Worm (Caenorhabditis elegans) whole organism, L4 larva: Measurements from ENCODE around the gene Y39A1A.3.

ENCODE experiments used
- F49E8.2 ChIP-seq: sonication (generic microtip); optimal IDR thresholded peaks from 2 replicates; lab custom pipeline; 2016; ENCODE audit warnings: missing compliant biosample characterization, mild to moderate bottlenecking, missing genetic modification characterization, borderline replicate concordance
- Y48G9A.11 ChIP-seq: fragments of 200-800 bp; sonication (Bioruptor generic); IDR thresholded peaks from 2 replicates; pipeline ENCODE4 v1.3.6; 2022; ENCODE audit warnings: missing genetic modification reagents, missing genetic modification characterization, missing compliant biosample characterization
- Y75B8A.6 ChIP-seq: fragments of 200-800 bp; sonication (Bioruptor generic); IDR thresholded peaks from 2 replicates; pipeline ENCODE4 v1.3.6; 2022; ENCODE audit warnings: missing genetic modification reagents, missing genetic modification characterization, missing compliant biosample characterization
- ZK337.2 ChIP-seq: fragments of 200-800 bp; sonication (Bioruptor generic); IDR thresholded peaks from 2 replicates; pipeline ENCODE4 v1.3.6; 2022; ENCODE audit warnings: missing genetic modification reagents, missing genetic modification characterization, missing compliant biosample characterization
- aha-1 ChIP-seq: fragments of 150-350 bp; peaks from one replicate; lab custom pipeline; 2014; ENCODE audit warnings: missing biosample characterization, missing genetic modification characterization
- ceh-28 ChIP-seq: fragments of 150-350 bp; optimal IDR thresholded peaks from 2 replicates; lab custom pipeline; 2014; ENCODE audit warnings: missing biosample characterization, missing genetic modification reagents, missing genetic modification characterization
- ceh-44 ChIP-seq: fragments of 200-800 bp; sonication (Bioruptor generic); IDR thresholded peaks from 2 replicates; pipeline ENCODE4 v1.3.6; 2022; ENCODE audit warnings: missing genetic modification reagents, missing genetic modification characterization, missing compliant biosample characterization
- ceh-62 ChIP-seq: sonication (generic microtip); optimal IDR thresholded peaks from 2 replicates; lab custom pipeline; 2017; ENCODE audit warnings: missing biosample characterization, missing genetic modification characterization
- ctbp-1 ChIP-seq: fragments of 200-800 bp; sonication (Bioruptor generic); IDR thresholded peaks from 2 replicates; pipeline ENCODE4 v1.3.6; 2022; ENCODE audit warnings: missing genetic modification reagents, missing genetic modification characterization, missing compliant biosample characterization
- daf-8 ChIP-seq: fragments of 200-800 bp; sonication (Bioruptor generic); IDR thresholded peaks from 2 replicates; pipeline ENCODE4 v1.3.6; 2022; ENCODE audit warnings: missing genetic modification characterization, missing compliant biosample characterization
- dpl-1 ChIP-seq: fragments of 150-350 bp; optimal IDR thresholded peaks from 2 replicates; lab custom pipeline; 2014; ENCODE audit warnings: missing biosample characterization, missing genetic modification reagents, missing genetic modification characterization
- dve-1 ChIP-seq: sonication (generic microtip); optimal IDR thresholded peaks from 2 replicates; lab custom pipeline; 2017; ENCODE audit warnings: antibody characterized with exemption, mild to moderate bottlenecking, missing genetic modification characterization, missing compliant biosample characterization; ENCODE audit not compliant: insufficient read depth
- fos-1 ChIP-seq: fragments of 150-350 bp; optimal IDR thresholded peaks from 2 replicates; lab custom pipeline; 2014; ENCODE audit warnings: missing biosample characterization, missing genetic modification characterization
- gei-8 ChIP-seq: fragments of 200-800 bp; sonication (Bioruptor generic); optimal IDR thresholded peaks from 2 replicates; lab custom pipeline; 2018; ENCODE audit warnings: mild to moderate bottlenecking, missing genetic modification characterization, missing compliant biosample characterization
- hlh-30 ChIP-seq: sonication (generic microtip); optimal IDR thresholded peaks from 2 replicates; lab custom pipeline; 2017; ENCODE audit warnings: antibody characterized with exemption, mild to moderate bottlenecking, missing genetic modification characterization, missing compliant biosample characterization; ENCODE audit not compliant: insufficient read depth
- lim-7 ChIP-seq: fragments of 200-800 bp; sonication (Bioruptor generic); IDR thresholded peaks from 2 replicates; pipeline ENCODE4 v1.3.6; 2022; ENCODE audit warnings: missing genetic modification characterization, missing compliant biosample characterization
- lin-38 ChIP-seq: fragments of 200-800 bp; sonication (Bioruptor generic); IDR thresholded peaks from 2 replicates; pipeline ENCODE4 v1.3.6; 2022; ENCODE audit warnings: missing genetic modification reagents, missing genetic modification characterization, missing compliant biosample characterization
- lin-39 ChIP-seq: fragments of 150-350 bp; optimal IDR thresholded peaks from 2 replicates; lab custom pipeline; 2014; ENCODE audit warnings: missing biosample characterization, missing genetic modification reagents, missing genetic modification characterization
- lsy-2 ChIP-seq, 2 experiments: fragments of 150-350 bp in 1 of 2; sonication (generic microtip) in 1 of 2; optimal IDR thresholded peaks; 2 replicates each; lab custom pipeline; 2014 to 2017; ENCODE audit warnings: missing biosample characterization in 2 of 2, missing genetic modification characterization in 2 of 2
- madf-9 ChIP-seq: fragments of 200-800 bp; sonication (Bioruptor generic); conservative IDR thresholded peaks from 2 replicates; pipeline ENCODE4 v1.3.6; 2022; ENCODE audit warnings: missing genetic modification reagents, missing genetic modification characterization, missing compliant biosample characterization
- nhr-102 ChIP-seq: sonication (generic microtip); optimal IDR thresholded peaks from 2 replicates; lab custom pipeline; 2016; ENCODE audit warnings: mild to moderate bottlenecking, missing genetic modification characterization, moderate library complexity, missing compliant biosample characterization
- nhr-11 ChIP-seq: fragments of 150-350 bp; optimal IDR thresholded peaks from 2 replicates; lab custom pipeline; 2014; ENCODE audit warnings: missing biosample characterization, missing genetic modification characterization
- nhr-48 ChIP-seq: sonication (generic microtip); optimal IDR thresholded peaks from 2 replicates; lab custom pipeline; 2016; ENCODE audit warnings: mild to moderate bottlenecking, missing genetic modification characterization, missing compliant biosample characterization
- nhr-76 ChIP-seq: fragments of 150-350 bp; optimal IDR thresholded peaks from 2 replicates; lab custom pipeline; 2014; ENCODE audit warnings: missing biosample characterization, missing genetic modification characterization
- pqm-1 ChIP-seq: sonication (generic microtip); optimal IDR thresholded peaks from 2 replicates; lab custom pipeline; 2017; ENCODE audit warnings: missing biosample characterization, missing genetic modification characterization
- rbr-2 ChIP-seq: sonication (generic microtip); optimal IDR thresholded peaks from 2 replicates; lab custom pipeline; 2016; ENCODE audit warnings: missing genotype, missing genetic modification characterization, missing compliant biosample characterization
- snpc-4 ChIP-seq: fragments of 150-350 bp; optimal IDR thresholded peaks from 2 replicates; lab custom pipeline; 2014; ENCODE audit warnings: missing biosample characterization, missing genetic modification characterization
- unc-130 ChIP-seq: sonication (generic microtip); optimal IDR thresholded peaks from 2 replicates; lab custom pipeline; 2016; ENCODE audit warnings: missing genetic modification reagents, missing genetic modification characterization, missing compliant biosample characterization
- unc-62 ChIP-seq, 3 experiments: fragments of 150-350 bp in 1 of 3; sonication (generic microtip); optimal IDR thresholded peaks in 2 of 3; peaks in 1 of 3; 1 replicate in 1 of 3; 2 replicates in 2 of 3; lab custom pipeline; 2014 to 2017; ENCODE audit warnings: missing biosample characterization in 3 of 3, missing genetic modification characterization in 3 of 3, missing genetic modification reagents in 3 of 3, missing genotype in 1 of 3
- vab-7 ChIP-seq: fragments of 200-800 bp; sonication (Bioruptor generic); IDR thresholded peaks from 2 replicates; pipeline ENCODE4 v1.3.6; 2022; ENCODE audit warnings: missing genetic modification reagents, missing genetic modification characterization, missing compliant biosample characterization
- zag-1 ChIP-seq: fragments of 150-350 bp; optimal IDR thresholded peaks from 2 replicates; lab custom pipeline; 2014; ENCODE audit warnings: missing biosample characterization, missing genetic modification characterization
- zfp-2 ChIP-seq: sonication (generic microtip); optimal IDR thresholded peaks from 2 replicates; lab custom pipeline; 2016; ENCODE audit warnings: mild to moderate bottlenecking, missing genetic modification characterization, missing compliant biosample characterization
- zfp-3 ChIP-seq: fragments of 200-800 bp; sonication (Bioruptor generic); conservative IDR thresholded peaks from 2 replicates; pipeline ENCODE4 v1.3.6; 2022; ENCODE audit warnings: missing genetic modification reagents, missing genetic modification characterization, missing compliant biosample characterization

The Y39A1A.3 gene

ce11 chrIII:10605049-10605448 is 8.8 kb upstream of the Y39A1A.3 start, which contains the start of gene rabx-5:
Gene rabx-5, plus strand, starts transcription at chrIII:10605349.
- TF ChIP-seq nhr-11 (tag; lab: Kevin White, UChicago) (no peak), Y48G9A.11 (GFP tag; lab: Robert Waterston, UW) (no peak), pqm-1 (tag; lab: Kevin White, UChicago) (no peak), madf-9 (GFP tag; lab: Robert Waterston, UW) (no peak), Y75B8A.6 (GFP tag; lab: Robert Waterston, UW) (no peak), nhr-48 (tag; lab: Kevin White, UChicago) (no peak), gei-8 (GFP tag; lab: Kevin White, UChicago) (no peak), daf-8 (no peak), unc-130 (GFP tag; lab: Kevin White, UChicago) (no peak), snpc-4 (no peak), fos-1 (tag; lab: Kevin White, UChicago) (no peak), dpl-1 (GFP tag; lab: Kevin White, UChicago) (no peak), lin-39 (no peak), zag-1 (tag; lab: Kevin White, UChicago) (no peak), rbr-2 (tag; lab: Kevin White, UChicago) (no peak)

- no peak for TF ChIP-seq vab-7 (GFP tag; lab: Robert Waterston, UW)
- no peak for TF ChIP-seq dve-1 (tag; lab: Kevin White, UChicago)
- TF ChIP-seq hlh-30 (tag; lab: Kevin White, UChicago): peak; percentile 44
- peak in 1 of 2 experiments; percentile 28 for TF ChIP-seq unc-62 (GFP tag; optimal IDR thresholded peaks at IDR 0.05 in 1 of 2; lab: Kevin White, UChicago)
- no peak for TF ChIP-seq unc-62 (tag; optimal IDR thresholded peaks at IDR 0.05; lab: Kevin White, UChicago)
- 0 out of 2 replicates have a peak, but pooled peaks have one; percentile 35 for TF ChIP-seq ctbp-1 (GFP tag; lab: Robert Waterston, UW)
- peak; percentile 7 for TF ChIP-seq nhr-11 (tag; lab: Kevin White, UChicago)
- peak in 1 of 2 experiments; percentile 19 for TF ChIP-seq lsy-2 (tag; optimal IDR thresholded peaks at IDR 0.05; lab: Kevin White, UChicago)
- TF ChIP-seq dpl-1 (GFP tag; lab: Kevin White, UChicago): no peak
- TF ChIP-seq aha-1: peak; percentile 46
- TF ChIP-seq, all 104 proteins: peak for 6
Measured at ce11 chrIII:10604325-10604724, 8.0 kb upstream of the Y39A1A.3 start.

- no peak for TF ChIP-seq lim-7
- no peak for TF ChIP-seq nhr-102 (tag; lab: Kevin White, UChicago)
- TF ChIP-seq ceh-28 (tag; lab: Kevin White, UChicago): peak; percentile 75
- TF ChIP-seq ceh-62 (tag; lab: Kevin White, UChicago): no peak
- no peak for TF ChIP-seq lin-38
- TF ChIP-seq hlh-30 (tag; lab: Kevin White, UChicago): no peak
- TF ChIP-seq ceh-44 (GFP tag; lab: Robert Waterston, UW): no peak
- TF ChIP-seq lsy-2 (tag; optimal IDR thresholded peaks at IDR 0.05; lab: Kevin White, UChicago): no peak
- TF ChIP-seq fos-1 (tag; lab: Kevin White, UChicago): no peak
Measured at ce11 chrIII:10603248-10603647, 7.0 kb upstream of the Y39A1A.3 start, which contains the start of gene Y39A1A.2. Gene Y39A1A.2, minus strand, starts transcription at chrIII:10603566.

ce11 chrIII:10600894-10601293 is 4.6 kb upstream of the Y39A1A.3 start:
- TF ChIP-seq nhr-11 (tag; lab: Kevin White, UChicago) (peak; percentile 14), nhr-76 (tag; lab: Kevin White, UChicago) (no peak)

ce11 chrIII:10600138-10600626 is 3.9 kb upstream of the Y39A1A.3 start, which contains the start of gene epg-6:
Gene epg-6, minus strand, starts transcription at chrIII:10600188.
- TF ChIP-seq zfp-2 (tag; lab: Kevin White, UChicago): no peak
- TF ChIP-seq zfp-3 (GFP tag; lab: Robert Waterston, UW): no peak
- TF ChIP-seq unc-130 (GFP tag; lab: Kevin White, UChicago): peak; percentile 68
- peak; percentile 67 for TF ChIP-seq F49E8.2 (tag; lab: Kevin White, UChicago)
- TF ChIP-seq ZK337.2 (GFP tag; lab: Robert Waterston, UW): no peak
- peak in 1 of 2 experiments; percentile 28 for TF ChIP-seq lsy-2 (tag; optimal IDR thresholded peaks at IDR 0.05; lab: Kevin White, UChicago)
